Worm (Caenorhabditis elegans): ENCODE measurements around the gene clc-20.

The clc-20 gene

DNA sequence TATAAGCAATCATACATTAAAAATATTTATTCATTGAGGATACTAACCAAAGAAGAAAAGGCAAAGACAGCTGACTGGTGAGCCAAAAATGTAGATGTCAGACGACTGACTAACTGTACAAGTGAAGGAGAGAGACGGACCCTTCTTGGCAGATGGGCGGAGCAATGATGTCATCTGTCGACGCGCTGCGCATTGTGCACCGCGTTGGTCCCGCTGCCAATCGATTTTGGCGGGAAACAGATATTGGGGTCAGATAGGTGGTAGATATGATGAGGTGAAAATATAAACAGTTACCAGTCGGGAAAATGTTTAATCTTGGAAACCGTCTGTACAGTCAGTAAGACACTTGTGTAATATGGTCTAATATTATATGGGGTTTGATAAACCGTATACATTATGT lies 2.5 kb upstream of the clc-20 start, which contains the start of gene T24C4.2:
Gene T24C4.2 (minus strand): TSS at position 101 of the 400 bp plus-strand sequence.
- TF ChIP-seq flt-1 (GFP tag; IDR thresholded peaks at IDR 0.05) (no peak), hmg-4 (GFP tag; optimal IDR thresholded peaks at IDR 0.05) (peak; percentile 36)

DNA sequence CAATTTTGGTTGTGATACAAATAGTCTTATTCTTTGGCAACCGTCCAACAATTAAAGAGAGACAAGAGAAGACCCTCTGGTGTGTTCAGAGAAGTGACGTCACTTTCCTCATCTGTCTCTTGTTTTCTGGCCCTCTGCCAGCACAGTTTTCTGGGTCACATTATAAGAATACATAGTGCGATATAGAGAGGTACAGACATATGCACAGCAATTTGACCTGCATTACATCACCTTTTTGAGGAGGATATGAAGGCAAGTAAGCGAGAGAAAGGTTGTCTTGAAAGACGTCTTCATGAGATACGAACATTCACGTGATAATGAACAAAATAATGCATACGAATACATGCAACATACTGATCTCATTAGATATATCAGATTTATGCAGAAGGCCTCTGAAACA lies 1.8 kb upstream of the clc-20 start:
- TF ChIP-seq aly-1 (tag; optimal IDR thresholded peaks at IDR 0.05) (no peak), scrt-1 (GFP tag; IDR thresholded peaks at IDR 0.05) (no peak), ama-1 (optimal IDR thresholded peaks at IDR 0.05) (no peak)

DNA sequence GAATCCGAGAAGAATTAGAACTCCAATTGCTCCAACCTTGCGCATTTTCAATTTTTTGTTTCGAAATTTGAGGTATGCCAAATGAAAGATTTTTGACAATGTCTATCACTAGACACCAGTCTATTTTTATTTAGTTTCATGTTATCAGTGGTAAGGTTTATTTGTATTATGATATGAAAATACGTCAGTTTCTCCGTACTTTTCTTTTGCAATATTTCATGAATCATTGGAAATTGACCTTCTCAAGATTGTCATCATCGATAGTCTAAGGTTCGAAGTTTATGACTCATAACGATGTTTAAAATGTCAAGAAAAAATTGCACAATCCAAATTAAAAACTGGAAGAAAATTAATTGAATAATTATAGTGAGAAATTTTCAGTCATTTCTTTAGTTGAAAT lies 1.0 kb downstream of the clc-20 start, which contains the start of gene clc-19:
Gene clc-19 (minus strand): TSS at position 135 of the 400 bp plus-strand sequence.
- no peak for TF ChIP-seq tbx-11 (GFP tag; IDR thresholded peaks at IDR 0.05)
- TF ChIP-seq B0310.2 (tag; optimal IDR thresholded peaks at IDR 0.05) = no peak
- no peak for TF ChIP-seq tra-4 (tag; optimal IDR thresholded peaks at IDR 0.05)
- no peak for TF ChIP-seq hmg-4 (GFP tag; optimal IDR thresholded peaks at IDR 0.05)
- no peak for TF ChIP-seq ceh-36 (tag; optimal IDR thresholded peaks at IDR 0.05)
- no peak for TF ChIP-seq ets-7 (tag; optimal IDR thresholded peaks at IDR 0.05)
- TF ChIP-seq scrt-1 (GFP tag; IDR thresholded peaks at IDR 0.05) = no peak
- TF ChIP-seq aly-1 (tag; optimal IDR thresholded peaks at IDR 0.05) = no peak
- TF ChIP-seq pes-1 (GFP tag; IDR thresholded peaks at IDR 0.05) = no peak
- TF ChIP-seq tbx-37 (GFP tag; conservative IDR thresholded peaks at IDR 0.05) = no peak
- no peak for TF ChIP-seq ama-1 (optimal IDR thresholded peaks at IDR 0.05)
- no peak for TF ChIP-seq sea-1 (GFP tag; conservative IDR thresholded peaks at IDR 0.05)
- no peak for TF ChIP-seq ceh-13 (GFP tag; optimal IDR thresholded peaks at IDR 0.05)

DNA sequence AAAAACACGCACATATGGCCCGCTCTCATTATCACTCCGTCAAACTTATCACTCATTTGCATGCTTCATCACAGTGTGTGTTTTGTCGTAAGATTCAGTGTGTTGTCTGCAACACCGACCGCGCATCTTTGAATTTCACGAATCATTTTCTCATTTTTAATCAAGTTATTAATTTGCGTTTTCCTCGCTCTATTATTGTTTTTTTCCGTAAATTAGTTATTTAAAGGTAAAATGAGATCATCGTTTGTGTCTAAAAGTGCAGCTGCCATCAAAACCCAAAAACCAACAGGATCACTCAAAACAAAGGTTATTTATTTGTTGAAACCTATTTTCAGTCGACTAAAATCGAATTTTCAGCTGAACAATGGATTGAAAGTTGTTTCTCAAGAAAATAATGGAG lies 7.3 kb downstream of the clc-20 start, which contains the start of the genes T24C4.5 and ucr-2.3:
Gene T24C4.5 (minus strand): TSS at position 101 of the 400 bp plus-strand sequence.
Gene ucr-2.3 (plus strand): TSS at position 227 of the 400 bp plus-strand sequence.
- no peak for TF ChIP-seq hmbx-1 (tag; optimal IDR thresholded peaks at IDR 0.05)

DNA sequence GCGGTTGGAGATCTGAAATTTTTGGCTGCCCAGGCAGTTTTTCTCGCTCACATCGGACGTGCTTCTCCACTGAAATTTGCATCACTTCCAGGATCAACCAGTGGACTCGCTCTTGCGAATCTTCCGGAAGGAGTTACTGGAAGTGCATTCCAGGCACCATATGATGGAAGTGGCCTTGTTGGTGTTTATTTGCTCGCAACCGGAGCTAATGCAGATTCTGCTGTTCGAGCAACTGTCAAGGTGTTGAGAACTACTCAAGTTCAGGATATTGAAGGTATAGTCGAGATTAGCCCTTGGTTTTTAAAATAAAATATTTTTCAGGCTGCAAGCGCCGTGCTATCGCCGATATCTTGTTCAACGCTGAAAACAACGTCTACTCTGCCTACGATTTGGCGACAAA lies 8.5 kb downstream of the clc-20 start:
- TF ChIP-seq ets-7 (tag; optimal IDR thresholded peaks at IDR 0.05) (no peak), pes-1 (GFP tag; IDR thresholded peaks at IDR 0.05) (no peak)

DNA sequence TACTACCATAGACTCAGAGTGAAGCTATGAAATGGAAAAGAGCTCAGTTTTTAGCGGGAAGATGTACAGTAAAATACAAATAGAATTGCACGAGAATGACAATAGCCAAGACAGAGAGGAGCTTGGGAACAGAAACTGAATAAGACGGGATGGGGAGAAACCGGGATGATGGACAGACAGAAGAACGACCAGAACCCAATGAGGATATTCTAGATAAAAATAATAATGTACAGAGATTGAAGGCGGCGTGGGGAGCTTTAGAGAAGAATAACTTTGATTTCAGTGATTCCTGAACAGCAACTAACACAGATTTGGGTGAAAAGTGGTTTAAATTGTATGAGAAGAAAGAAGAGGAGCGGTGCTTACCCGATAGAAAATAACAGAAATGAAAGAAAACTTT lies 9.1 kb downstream of the clc-20 start:
- no peak for TF ChIP-seq aly-1 (tag; optimal IDR thresholded peaks at IDR 0.05)
- TF ChIP-seq hmg-4 (GFP tag; optimal IDR thresholded peaks at IDR 0.05) = no peak
- no peak for TF ChIP-seq scrt-1 (GFP tag; IDR thresholded peaks at IDR 0.05)
- TF ChIP-seq ceh-13 (GFP tag; optimal IDR thresholded peaks at IDR 0.05) = no peak
- TF ChIP-seq ama-1 (optimal IDR thresholded peaks at IDR 0.05) = no peak
- no peak for TF ChIP-seq hnd-1 (tag; optimal IDR thresholded peaks at IDR 0.05)
- TF ChIP-seq B0310.2 (tag; optimal IDR thresholded peaks at IDR 0.05) = no peak

DNA sequence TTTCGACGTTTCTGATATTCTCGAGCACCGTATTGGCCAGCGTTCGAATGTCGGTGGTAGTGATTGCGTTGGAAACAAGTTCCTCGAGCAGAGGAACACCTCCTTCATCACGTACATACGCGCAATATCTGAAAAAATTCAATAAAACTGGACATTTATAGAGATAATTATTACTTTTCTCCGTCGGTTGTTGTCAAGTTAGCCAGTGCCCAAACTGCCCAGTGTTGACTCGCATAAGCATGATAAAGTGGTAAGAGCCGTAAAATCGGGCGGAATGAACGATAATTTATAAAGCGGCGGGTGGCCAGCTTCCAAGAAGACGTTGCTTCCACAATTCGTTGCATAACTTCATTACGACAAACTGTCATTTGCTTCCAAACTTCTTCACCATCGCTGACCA lies 11.2 kb downstream of the clc-20 start:
- TF ChIP-seq pes-1 (GFP tag; IDR thresholded peaks at IDR 0.05) = no peak
- TF ChIP-seq ets-7 (tag; optimal IDR thresholded peaks at IDR 0.05) = no peak
- no peak for TF ChIP-seq ceh-36 (tag; optimal IDR thresholded peaks at IDR 0.05)
- no peak for TF ChIP-seq scrt-1 (GFP tag; IDR thresholded peaks at IDR 0.05)
- no peak for TF ChIP-seq flt-1 (GFP tag; IDR thresholded peaks at IDR 0.05)
- TF ChIP-seq aly-1 (tag; optimal IDR thresholded peaks at IDR 0.05) = no peak
- TF ChIP-seq hnd-1 (tag; optimal IDR thresholded peaks at IDR 0.05) = no peak
- no peak for TF ChIP-seq tbx-11 (GFP tag; IDR thresholded peaks at IDR 0.05)
- TF ChIP-seq B0310.2 (tag; optimal IDR thresholded peaks at IDR 0.05) = no peak

DNA sequence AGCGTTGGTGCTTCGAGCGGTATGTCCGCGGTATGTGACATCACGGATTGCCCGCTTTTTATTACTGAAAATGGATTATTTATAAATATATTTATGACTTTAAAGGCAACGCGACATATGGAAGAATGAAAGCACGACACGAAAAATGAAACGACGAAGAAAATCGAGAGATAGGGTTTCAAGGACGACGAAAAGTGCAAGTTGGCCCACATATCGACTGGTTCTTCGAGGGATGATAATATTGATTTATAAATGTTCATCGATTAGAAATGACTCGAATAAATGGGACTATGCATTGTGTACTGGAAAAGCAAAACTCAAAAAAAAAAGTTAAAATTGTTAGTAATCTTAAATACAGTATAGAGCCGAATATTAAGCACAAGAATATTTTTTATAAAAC lies 14.3 kb downstream of the clc-20 start, which contains the start of gene zer-1:
Gene zer-1 (minus strand): TSS at position 68 of the 400 bp plus-strand sequence.
- no peak for TF ChIP-seq ceh-13 (GFP tag; optimal IDR thresholded peaks at IDR 0.05)

DNA sequence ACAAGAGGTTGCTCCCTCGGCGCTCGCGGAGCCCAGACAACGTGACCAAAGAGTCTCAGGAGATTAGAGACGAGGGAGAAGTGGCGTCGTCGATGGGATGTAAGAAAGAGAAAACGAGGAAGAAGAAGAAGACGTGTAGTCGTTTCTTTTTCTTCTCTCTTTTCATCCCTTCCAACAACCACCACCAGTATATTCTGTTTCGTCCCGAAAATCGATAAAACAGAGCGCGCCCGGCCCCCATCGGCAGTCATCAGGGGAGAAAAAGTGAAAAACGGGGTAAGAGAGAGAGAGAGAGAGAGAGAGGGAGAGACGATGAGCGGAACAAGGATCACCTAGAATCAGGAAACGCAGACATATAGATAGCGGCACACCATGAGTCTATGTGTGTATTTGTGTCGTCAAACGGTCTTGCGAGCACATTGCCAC lies 15.5 kb downstream of the clc-20 start:
- TF ChIP-seq aly-1 (tag; optimal IDR thresholded peaks at IDR 0.05) (peak; percentile 28), hmg-4 (GFP tag; optimal IDR thresholded peaks at IDR 0.05) (peak; percentile 26), flt-1 (GFP tag; IDR thresholded peaks at IDR 0.05) (0 out of 2 replicates have a peak, but pooled peaks have one; percentile 25), B0310.2 (tag; optimal IDR thresholded peaks at IDR 0.05) (no peak), F13C5.2 (tag; optimal IDR thresholded peaks at IDR 0.05) (peak; percentile 51), hnd-1 (tag; optimal IDR thresholded peaks at IDR 0.05) (no peak), scrt-1 (GFP tag; IDR thresholded peaks at IDR 0.05) (no peak)

DNA sequence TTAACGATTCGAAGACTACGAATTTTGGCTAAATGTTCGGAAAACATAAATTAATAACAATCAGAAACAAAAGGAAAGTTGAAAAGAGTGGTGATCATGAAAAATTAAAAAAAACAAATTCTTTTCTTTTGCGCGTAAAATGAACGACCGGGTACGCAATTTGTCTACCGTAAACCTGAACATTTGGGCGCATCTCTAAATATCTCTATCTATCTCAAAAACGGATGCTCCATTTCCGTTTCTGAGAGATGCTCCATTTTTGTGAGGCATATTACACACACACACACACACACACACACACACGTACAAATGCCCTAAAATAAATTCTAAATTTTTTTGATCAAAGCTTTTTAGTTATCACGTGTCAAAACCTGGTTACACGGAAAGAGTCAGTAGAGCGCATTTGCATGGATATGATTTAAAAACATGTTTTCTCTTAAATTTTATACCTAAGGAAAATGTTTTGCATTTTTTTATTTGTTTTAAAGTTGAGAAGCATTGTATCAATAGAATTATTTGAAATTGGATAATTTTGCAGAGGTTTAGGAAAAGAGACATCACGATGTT lies 16.7 kb downstream of the clc-20 start:
- TF ChIP-seq tbx-11 (GFP tag; IDR thresholded peaks at IDR 0.05) = no peak
- no peak for TF ChIP-seq ceh-36 (tag; optimal IDR thresholded peaks at IDR 0.05)
- TF ChIP-seq hmg-4 (GFP tag; optimal IDR thresholded peaks at IDR 0.05) = no peak
- TF ChIP-seq scrt-1 (GFP tag; IDR thresholded peaks at IDR 0.05) = no peak
- no peak for TF ChIP-seq pes-1 (GFP tag; IDR thresholded peaks at IDR 0.05)
- no peak for TF ChIP-seq hnd-1 (tag; optimal IDR thresholded peaks at IDR 0.05)
- no peak for TF ChIP-seq ama-1 (optimal IDR thresholded peaks at IDR 0.05)
- no peak for TF ChIP-seq ets-7 (tag; optimal IDR thresholded peaks at IDR 0.05)
- TF ChIP-seq tbx-37 (GFP tag; conservative IDR thresholded peaks at IDR 0.05) = no peak
- no peak for TF ChIP-seq ceh-13 (GFP tag; optimal IDR thresholded peaks at IDR 0.05)
- no peak for TF ChIP-seq tra-4 (tag; optimal IDR thresholded peaks at IDR 0.05)
- TF ChIP-seq sea-1 (GFP tag; conservative IDR thresholded peaks at IDR 0.05) = no peak
- no peak for TF ChIP-seq F13C5.2 (tag; optimal IDR thresholded peaks at IDR 0.05)
- no peak for TF ChIP-seq hmbx-1 (tag; optimal IDR thresholded peaks at IDR 0.05)

All from whole organism, early embryonic.